Worm (Caenorhabditis elegans) whole organism, young adult: ENCODE measurements around the gene C56E10.3.

Experiments used
- F22D6.2 ChIP-seq: sonication (generic microtip); optimal IDR thresholded peaks from 2 replicates; lab custom pipeline; 2016; ENCODE audit warnings: mild to moderate bottlenecking, missing genetic modification characterization, missing compliant biosample characterization
- F33H1.4 ChIP-seq: fragments of 200-800 bp; sonication (Bioruptor generic); IDR thresholded peaks from 2 replicates; pipeline ENCODE4 v1.3.6; 2022; ENCODE audit warnings: missing genetic modification reagents, missing genetic modification characterization, missing compliant biosample characterization
- F49E8.2 ChIP-seq: sonication (generic microtip); optimal IDR thresholded peaks from 3 replicates; lab custom pipeline; 2017; ENCODE audit warnings: missing genetic modification characterization, mild to moderate bottlenecking, missing compliant biosample characterization, antibody characterized with exemption, moderate library complexity; ENCODE audit not compliant: insufficient read depth
- F52B5.7 ChIP-seq: sonication (generic microtip); optimal IDR thresholded peaks from 2 replicates; lab custom pipeline; 2016; ENCODE audit warnings: mild to moderate bottlenecking, missing genetic modification characterization, missing compliant biosample characterization
- Y95B8A.8 ChIP-seq: fragments of 200-800 bp; sonication (Bioruptor generic); IDR thresholded peaks from 2 replicates; pipeline ENCODE4 v1.3.6; 2022; ENCODE audit warnings: missing genetic modification reagents, missing genetic modification characterization, missing compliant biosample characterization
- ZK185.1 ChIP-seq: sonication (generic microtip); optimal IDR thresholded peaks from 2 replicates; lab custom pipeline; 2016; ENCODE audit warnings: mild to moderate bottlenecking, missing genetic modification characterization, missing compliant biosample characterization; ENCODE audit not compliant: poor library complexity, severe bottlenecking
- aptf-2 ChIP-seq: fragments of 200-800 bp; sonication (Bioruptor generic); conservative IDR thresholded peaks from 2 replicates; pipeline ENCODE4 v1.3.6; 2022; ENCODE audit warnings: missing genetic modification reagents, missing genetic modification characterization, missing compliant biosample characterization
- aptf-3 ChIP-seq: fragments of 200-800 bp; sonication (Bioruptor generic); IDR thresholded peaks from 2 replicates; pipeline ENCODE4 v1.3.6; 2022; ENCODE audit warnings: missing genetic modification characterization, missing compliant biosample characterization
- athp-1 ChIP-seq: sonication (generic microtip); optimal IDR thresholded peaks from 2 replicates; lab custom pipeline; 2017; ENCODE audit warnings: mild to moderate bottlenecking, missing genetic modification characterization, missing compliant biosample characterization
- attf-3 ChIP-seq: fragments of 200-800 bp; sonication (Bioruptor generic); conservative IDR thresholded peaks from 2 replicates; pipeline ENCODE4 v1.3.6; 2022; ENCODE audit warnings: missing genetic modification reagents, missing genetic modification characterization, missing compliant biosample characterization
- bed-2 ChIP-seq: fragments of 200-800 bp; sonication (Bioruptor generic); IDR thresholded peaks from 2 replicates; pipeline ENCODE4 v1.3.6; 2022; ENCODE audit warnings: missing genetic modification reagents, missing genetic modification characterization, missing compliant biosample characterization
- cebp-1 ChIP-seq, 2 experiments: fragments of 200-800 bp in 1 of 2; sonication (Bioruptor generic) in 1 of 2; sonication (generic microtip) in 1 of 2; IDR thresholded peaks in 1 of 2; optimal IDR thresholded peaks in 1 of 2; 2 replicates each; pipeline versions ENCODE4 v1.3.6 to Lab custom; 2017 to 2022; ENCODE audit warnings: missing compliant biosample characterization in 2 of 2, missing genetic modification characterization in 2 of 2, mild to moderate bottlenecking in 1 of 2, missing genetic modification reagents in 1 of 2, moderate library complexity in 1 of 2
- die-1 ChIP-seq: sonication (generic microtip); optimal IDR thresholded peaks from 2 replicates; lab custom pipeline; 2016; ENCODE audit warnings: missing genotype, mild to moderate bottlenecking, missing genetic modification characterization, missing compliant biosample characterization
- dpff-1 ChIP-seq: sonication (generic microtip); optimal IDR thresholded peaks from 2 replicates; lab custom pipeline; 2017; ENCODE audit warnings: mild to moderate bottlenecking, missing genetic modification characterization, missing compliant biosample characterization
- dpl-1 ChIP-seq: fragments of 150-350 bp; optimal IDR thresholded peaks from 2 replicates; lab custom pipeline; 2014; ENCODE audit warnings: missing biosample characterization, missing genetic modification reagents, missing genetic modification characterization
- efl-1 ChIP-seq: fragments of 150-350 bp; optimal IDR thresholded peaks from 2 replicates; lab custom pipeline; 2014; ENCODE audit warnings: missing biosample characterization, missing genetic modification reagents, missing genetic modification characterization
- ets-4 ChIP-seq: fragments of 200-800 bp; sonication (Bioruptor generic); optimal IDR thresholded peaks from 2 replicates; lab custom pipeline; 2018; ENCODE audit warnings: mild to moderate bottlenecking, missing genetic modification characterization, missing compliant biosample characterization
- hlh-26 ChIP-seq: fragments of 200-800 bp; sonication (Bioruptor generic); conservative IDR thresholded peaks from 2 replicates; pipeline ENCODE4 v1.3.6; 2022; ENCODE audit warnings: missing genetic modification reagents, missing genetic modification characterization, missing compliant biosample characterization
- hsf-1 ChIP-seq: fragments of 200-800 bp; sonication (Bioruptor generic); IDR thresholded peaks from 2 replicates; pipeline ENCODE4 v1.3.6; 2022; ENCODE audit warnings: missing genetic modification reagents, missing genetic modification characterization, missing compliant biosample characterization
- lag-1 ChIP-seq: fragments of 200-800 bp; sonication (Bioruptor generic); IDR thresholded peaks from 2 replicates; pipeline ENCODE4 v1.3.6; 2022; ENCODE audit warnings: missing genetic modification reagents, missing genetic modification characterization, missing compliant biosample characterization
- let-607 ChIP-seq, 2 experiments: fragments of 200-800 bp in 1 of 2; sonication (Bioruptor generic) in 1 of 2; sonication (generic microtip) in 1 of 2; optimal IDR thresholded peaks; 2 replicates each; lab custom pipeline; 2016 to 2018; ENCODE audit warnings: mild to moderate bottlenecking in 2 of 2, missing compliant biosample characterization in 2 of 2, missing genetic modification characterization in 2 of 2, moderate library complexity in 2 of 2, missing genotype in 1 of 2
- lir-1 ChIP-seq: fragments of 200-800 bp; sonication (Bioruptor generic); conservative IDR thresholded peaks from 2 replicates; pipeline ENCODE4 v1.3.6; 2022; ENCODE audit warnings: missing genetic modification reagents, missing genetic modification characterization, missing compliant biosample characterization
- lsl-1 ChIP-seq: fragments of 200-800 bp; sonication (Bioruptor generic); optimal IDR thresholded peaks from 2 replicates; lab custom pipeline; 2018; ENCODE audit warnings: mild to moderate bottlenecking, missing genetic modification characterization, moderate library complexity, missing compliant biosample characterization
- madf-8 ChIP-seq: fragments of 200-800 bp; sonication (Bioruptor generic); conservative IDR thresholded peaks from 2 replicates; pipeline ENCODE4 v1.3.6; 2022; ENCODE audit warnings: missing genetic modification reagents, missing genetic modification characterization, missing compliant biosample characterization
- nfya-2 ChIP-seq: fragments of 200-800 bp; sonication (Bioruptor generic); IDR thresholded peaks from 2 replicates; pipeline ENCODE4 v1.3.6; 2022; ENCODE audit warnings: missing genetic modification reagents, missing genetic modification characterization, missing compliant biosample characterization
- nhr-120 ChIP-seq: fragments of 200-800 bp; sonication (Bioruptor generic); IDR thresholded peaks from 2 replicates; pipeline ENCODE4 v1.3.6; 2022; ENCODE audit warnings: missing genetic modification characterization, missing compliant biosample characterization
- nhr-80 ChIP-seq: sonication (generic microtip); optimal IDR thresholded peaks from 2 replicates; lab custom pipeline; 2016; ENCODE audit warnings: missing genetic modification characterization, missing compliant biosample characterization
- pbrm-1 ChIP-seq: fragments of 200-800 bp; sonication (Bioruptor generic); IDR thresholded peaks from 2 replicates; pipeline ENCODE4 v1.3.6; 2022; ENCODE audit warnings: missing genetic modification reagents, missing genetic modification characterization, missing compliant biosample characterization
- pha-4 ChIP-seq: fragments of 150-350 bp; sonication (generic microtip); optimal IDR thresholded peaks from 2 replicates; lab custom pipeline; 2014; ENCODE audit warnings: missing biosample characterization, missing genetic modification reagents, missing genetic modification characterization
- rec-8 ChIP-seq, 2 experiments: sonication (generic microtip); optimal IDR thresholded peaks; 2 replicates each; lab custom pipeline; 2016; ENCODE audit warnings: mild to moderate bottlenecking in 2 of 2, missing genetic modification characterization in 2 of 2, missing genetic modification reagents in 2 of 2, missing genotype in 2 of 2, missing biosample characterization in 1 of 2, missing compliant biosample characterization in 1 of 2, moderate library complexity in 1 of 2
- repo-1 ChIP-seq: sonication (generic microtip); optimal IDR thresholded peaks from 2 replicates; lab custom pipeline; 2017; ENCODE audit warnings: mild to moderate bottlenecking, missing genetic modification characterization, missing compliant biosample characterization
- rpc-1 ChIP-seq, 2 experiments: fragments of 150-350 bp in 1 of 2; sonication (generic microtip) in 1 of 2; optimal IDR thresholded peaks; 2 replicates each; lab custom pipeline; 2014 to 2018; ENCODE audit warnings: missing biosample characterization in 1 of 2, missing genetic modification characterization in 1 of 2, missing genetic modification reagents in 1 of 2, missing genotype in 1 of 2
- sdz-38 ChIP-seq: sonication (generic microtip); optimal IDR thresholded peaks from 2 replicates; lab custom pipeline; 2016; ENCODE audit warnings: missing genotype, missing genetic modification characterization, missing compliant biosample characterization
- snpc-1.3 ChIP-seq: sonication (generic microtip); optimal IDR thresholded peaks from 2 replicates; lab custom pipeline; 2017; ENCODE audit warnings: missing genetic modification characterization, mild to moderate bottlenecking, missing compliant biosample characterization, antibody characterized with exemption, moderate library complexity, missing genotype, missing genetic modification reagents; ENCODE audit not compliant: insufficient read depth
- somi-1 ChIP-seq: fragments of 200-800 bp; sonication (Bioruptor generic); optimal IDR thresholded peaks from 2 replicates; lab custom pipeline; 2018; ENCODE audit warnings: mild to moderate bottlenecking, missing genetic modification characterization, missing compliant biosample characterization
- xnd-1 ChIP-seq: sonication (generic microtip); optimal IDR thresholded peaks from 2 replicates; lab custom pipeline; 2016; ENCODE audit warnings: missing genotype, missing genetic modification reagents, missing genetic modification characterization, missing compliant biosample characterization
- zfh-2 ChIP-seq: fragments of 200-800 bp; sonication (Bioruptor generic); conservative IDR thresholded peaks from 2 replicates; pipeline ENCODE4 v1.3.6; 2022; ENCODE audit warnings: missing genetic modification reagents, missing genetic modification characterization, missing compliant biosample characterization
- ztf-3 ChIP-seq: fragments of 200-800 bp; sonication (Bioruptor generic); optimal IDR thresholded peaks from 2 replicates; lab custom pipeline; 2018; ENCODE audit warnings: mild to moderate bottlenecking, missing genetic modification characterization, missing compliant biosample characterization

Gene C56E10.3

DNA sequence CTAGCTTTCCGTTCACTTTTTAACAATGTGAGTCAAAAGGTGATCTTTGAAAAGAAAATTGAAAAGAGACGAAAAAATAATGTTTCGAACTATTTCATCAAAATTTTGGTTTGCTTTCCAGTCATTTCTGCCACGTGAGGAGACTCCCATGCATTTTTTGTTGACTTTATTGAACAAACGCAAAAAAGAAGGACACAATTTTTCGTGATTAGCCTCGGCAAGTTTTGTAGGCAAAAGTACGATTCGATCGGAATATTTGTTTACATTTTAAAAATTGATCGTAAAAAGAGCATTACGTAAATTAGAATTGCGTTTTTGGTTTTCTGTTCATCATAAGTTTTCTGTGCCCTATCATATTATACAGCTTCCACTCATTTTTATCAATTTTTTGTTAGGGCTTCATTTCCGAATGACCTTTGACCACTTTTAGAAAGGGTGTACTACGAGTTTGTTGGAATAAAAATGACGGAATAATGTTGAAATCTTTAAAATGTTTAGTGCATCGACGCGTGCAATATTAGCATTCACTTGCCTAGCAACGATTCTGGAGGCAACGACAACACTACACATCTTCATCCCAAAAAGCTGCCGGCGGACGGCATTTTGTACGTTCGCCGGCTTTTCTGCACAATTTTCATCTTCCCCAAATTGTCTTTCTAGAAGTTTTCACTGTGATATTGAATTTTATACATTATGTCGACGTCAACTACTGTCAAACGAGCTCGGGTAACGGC, at the start of gene C56E10.3:
Gene C56E10.3, plus strand, starts transcription at position 684 of the 734 bp plus-strand sequence.
- peak; percentile 54; the same call in 1 of the 2 replicates for TF ChIP-seq cebp-1 (GFP tag; IDR thresholded peaks at IDR 0.05; lab: Robert Waterston, UW)
- peak; percentile 63 for TF ChIP-seq cebp-1 (tag; optimal IDR thresholded peaks at IDR 0.05; lab: Kevin White, UChicago)
- peak; percentile 77 for TF ChIP-seq pha-4 (tag; lab: Kevin White, UChicago)
- TF ChIP-seq xnd-1 (tag; lab: Kevin White, UChicago), result no peak
- TF ChIP-seq lsl-1 (GFP tag; lab: Kevin White, UChicago), result no peak
- no peak for TF ChIP-seq F49E8.2 (tag; lab: Kevin White, UChicago)
- TF ChIP-seq rec-8 (tag; optimal IDR thresholded peaks at IDR 0.05; lab: Kevin White, UChicago), result no peak
- TF ChIP-seq F22D6.2 (tag; lab: Kevin White, UChicago), result no peak
- no peak for TF ChIP-seq ets-4 (GFP tag; lab: Kevin White, UChicago)
- TF ChIP-seq nhr-80, result peak; percentile 56
- no peak for TF ChIP-seq nfya-2

DNA sequence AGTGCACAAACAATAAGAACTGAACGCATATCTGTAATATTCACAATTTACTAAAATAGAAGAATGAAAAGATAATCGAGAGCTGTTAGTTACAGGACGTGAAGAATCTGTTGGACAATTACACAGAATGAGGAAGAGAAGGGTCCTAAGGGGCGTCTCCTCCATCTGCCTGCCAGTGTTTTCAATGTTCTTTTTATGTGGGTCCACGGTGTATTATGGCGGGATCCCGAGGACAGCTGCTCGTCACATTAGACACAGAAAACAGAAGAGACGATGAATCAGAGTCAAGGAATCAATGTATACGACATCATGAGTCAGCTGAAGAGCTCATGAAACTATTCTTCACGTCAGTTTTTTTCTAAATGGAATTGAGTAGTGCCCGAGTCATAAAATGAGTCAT, 48.4 kb upstream of the C56E10.3 start, which contains the start of gene ttr-6:
Gene ttr-6, minus strand, starts transcription at position 33 of the 400 bp plus-strand sequence.
- TF ChIP-seq F49E8.2 (tag; lab: Kevin White, UChicago) (no peak), die-1 (tag; lab: Kevin White, UChicago) (no peak), ets-4 (GFP tag; lab: Kevin White, UChicago) (no peak), attf-3 (GFP tag; lab: Robert Waterston, UW) (no peak), Y95B8A.8 (no peak), ztf-3 (GFP tag; lab: Kevin White, UChicago) (no peak), athp-1 (no peak), ZK185.1 (tag; lab: Kevin White, UChicago) (no peak), pbrm-1 (no peak), repo-1 (tag; lab: Kevin White, UChicago) (no peak), efl-1 (GFP tag; lab: Kevin White, UChicago) (no peak), rec-8 (tag; optimal IDR thresholded peaks at IDR 0.05; lab: Kevin White, UChicago) (no peak), madf-8 (GFP tag; lab: Robert Waterston, UW) (no peak), aptf-3 (GFP tag; lab: Robert Waterston, UW) (no peak), dpff-1 (tag; lab: Kevin White, UChicago) (no peak), somi-1 (GFP tag; lab: Kevin White, UChicago) (no peak), aptf-2 (GFP tag; lab: Robert Waterston, UW) (no peak), rpc-1 (optimal IDR thresholded peaks at IDR 0.05; lab: Kevin White, UChicago) (no peak), rpc-1 (tag; optimal IDR thresholded peaks at IDR 0.05; lab: Kevin White, UChicago) (no peak), lag-1 (GFP tag; lab: Robert Waterston, UW) (no peak), hsf-1 (GFP tag; lab: Robert Waterston, UW) (no peak)

DNA sequence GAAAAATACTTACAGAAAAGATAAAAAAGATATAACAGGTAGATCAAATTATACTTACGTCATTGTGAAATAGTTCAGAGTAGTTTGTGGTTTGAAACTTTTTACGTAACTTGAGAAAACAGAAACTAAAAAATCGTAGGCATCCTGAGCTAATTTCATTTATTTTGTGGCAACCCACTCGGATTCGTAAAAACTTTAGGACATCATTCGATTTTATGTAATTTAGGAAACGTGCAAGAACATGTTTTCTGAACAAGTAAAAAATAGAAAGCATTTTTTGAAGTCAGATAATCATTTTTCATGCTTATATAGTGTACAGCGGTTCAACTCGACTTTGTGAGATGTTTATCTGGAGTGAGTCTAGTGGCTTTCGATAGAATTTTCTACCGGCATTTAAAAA, 46.7 kb upstream of the C56E10.3 start, which contains the start of gene hic-1:
Gene hic-1, minus strand, starts transcription at position 101 of the 400 bp plus-strand sequence.
- no peak for TF ChIP-seq F52B5.7 (tag; lab: Kevin White, UChicago)
- TF ChIP-seq F33H1.4, result no peak
- TF ChIP-seq nfya-2, result no peak
- TF ChIP-seq athp-1, result no peak
- no peak for TF ChIP-seq lag-1 (GFP tag; lab: Robert Waterston, UW)
- TF ChIP-seq bed-2, result no peak
- no peak for TF ChIP-seq hlh-26 (GFP tag; lab: Robert Waterston, UW)
- no peak for TF ChIP-seq lir-1
- no peak for TF ChIP-seq let-607 (tag; optimal IDR thresholded peaks at IDR 0.05; lab: Kevin White, UChicago)
- no peak for TF ChIP-seq nhr-120 (GFP tag; lab: Robert Waterston, UW)
- TF ChIP-seq zfh-2 (GFP tag; lab: Robert Waterston, UW), result no peak
- TF ChIP-seq sdz-38, result no peak
- TF ChIP-seq snpc-1.3 (tag; lab: Kevin White, UChicago), result no peak
- TF ChIP-seq dpl-1 (GFP tag; lab: Kevin White, UChicago), result no peak
